Fruit fly (Drosophila melanogaster) whole organism, adult: ENCODE data around the gene sna.

Experiments
- CG11617 ChIP-seq: fragments of 200-800 bp; sonication (Bioruptor generic); optimal IDR thresholded peaks from 2 replicates; lab custom pipeline; 2017; ENCODE audit warnings: mild to moderate bottlenecking, missing biosample characterization, missing genetic modification reagents, missing genetic modification characterization
- CG14711 ChIP-seq: fragments of 200-800 bp; sonication (Bioruptor generic); optimal IDR thresholded peaks from 2 replicates; lab custom pipeline; 2018; ENCODE audit warnings: missing biosample characterization, mild to moderate bottlenecking, missing genetic modification characterization, moderate library complexity
- CG1620 ChIP-seq: fragments of 200-800 bp; sonication (Bioruptor generic); optimal IDR thresholded peaks from 2 replicates; lab custom pipeline; 2016; ENCODE audit warnings: missing biosample characterization, missing genetic modification characterization
- CG33017 ChIP-seq: fragments of 200-800 bp; sonication (Bioruptor generic); optimal IDR thresholded peaks from 2 replicates; lab custom pipeline; 2018; ENCODE audit warnings: missing biosample characterization, mild to moderate bottlenecking, missing genetic modification characterization, moderate library complexity
- CG5204 ChIP-seq: fragments of 200-800 bp; sonication (Bioruptor generic); optimal IDR thresholded peaks from 2 replicates; lab custom pipeline; 2016; ENCODE audit warnings: missing biosample characterization, missing genetic modification characterization
- CG7045 ChIP-seq: fragments of 200-800 bp; sonication (Bioruptor generic); optimal IDR thresholded peaks from 2 replicates; lab custom pipeline; 2017; ENCODE audit warnings: missing biosample characterization, mild to moderate bottlenecking, missing genetic modification characterization
- Crg-1 ChIP-seq: fragments of 200-800 bp; sonication (Bioruptor generic); optimal IDR thresholded peaks from 2 replicates; lab custom pipeline; 2016; ENCODE audit warnings: missing biosample characterization, missing genetic modification characterization
- Mnt ChIP-seq: fragments of 200-800 bp; sonication (Bioruptor generic); optimal IDR thresholded peaks from 2 replicates; lab custom pipeline; 2016; ENCODE audit warnings: missing biosample characterization, mild to moderate bottlenecking, missing genetic modification characterization
- bab1 ChIP-seq: fragments of 200-800 bp; sonication (Bioruptor generic); optimal IDR thresholded peaks from 3 replicates; lab custom pipeline; 2019; ENCODE audit warnings: missing biosample characterization, mild to moderate bottlenecking, missing genetic modification characterization, moderate library complexity
- cic ChIP-seq: fragments of 200-800 bp; sonication (Bioruptor generic); optimal IDR thresholded peaks from 2 replicates; lab custom pipeline; 2017; ENCODE audit warnings: missing biosample characterization, mild to moderate bottlenecking, missing genetic modification characterization, moderate library complexity
- cnc ChIP-seq, 2 experiments: fragments of >200 bp; optimal IDR thresholded peaks; 2 replicates each; lab custom pipeline; 2017
- kay ChIP-seq: fragments of 200-800 bp; sonication (Bioruptor generic); peaks from one replicate; lab custom pipeline; 2016; ENCODE audit warnings: missing biosample characterization, missing genetic modification characterization, borderline replicate concordance
- ovo ChIP-seq: fragments of 200-800 bp; sonication (Bioruptor generic); optimal IDR thresholded peaks from 2 replicates; lab custom pipeline; 2016; ENCODE audit warnings: missing biosample characterization, missing genetic modification characterization
- tj ChIP-seq: fragments of 200-800 bp; sonication (Bioruptor generic); optimal IDR thresholded peaks from 3 replicates; lab custom pipeline; 2017; ENCODE audit warnings: missing biosample characterization, mild to moderate bottlenecking, missing genetic modification characterization, moderate library complexity

dm6 chr2L:15429671-15430070, 48.4 kb downstream of the sna start:
- no peak for TF ChIP-seq bab1 (GFP tag; lab: Kevin White, UChicago)
- TF ChIP-seq tj (GFP tag; lab: Kevin White, UChicago): no peak
- TF ChIP-seq kay (GFP tag; lab: Kevin White, UChicago): no peak
- TF ChIP-seq Crg-1 (GFP tag; lab: Kevin White, UChicago): no peak
- no peak for TF ChIP-seq CG33017 (tag; lab: Kevin White, UChicago)
- no peak for TF ChIP-seq cnc (optimal IDR thresholded peaks at IDR 0.05; lab: Kevin White, UChicago)
- no peak for TF ChIP-seq CG5204
- TF ChIP-seq Mnt (GFP tag; lab: Kevin White, UChicago): no peak
- no peak for TF ChIP-seq cic (GFP tag; lab: Kevin White, UChicago)
- TF ChIP-seq CG14711: no peak
- no peak for TF ChIP-seq CG7045 (GFP tag; lab: Kevin White, UChicago)
- no peak for TF ChIP-seq CG11617
- TF ChIP-seq CG1620 (GFP tag; lab: Kevin White, UChicago): no peak
- no peak for TF ChIP-seq ovo (GFP tag; lab: Kevin White, UChicago)
